Worm (Caenorhabditis elegans) whole organism, L1 larva: Measurements from ENCODE around the gene srx-78.
A peak's percentile ranks its signal among the peaks of the same experiment; 100 is the strongest.

Source experiments
- C04F5.9 ChIP-seq: sonication (generic microtip); optimal IDR thresholded peaks from 2 replicates; lab custom pipeline; 2016; ENCODE audit warnings: missing genetic modification characterization, missing compliant biosample characterization
- C34B4.2 ChIP-seq: sonication (generic microtip); optimal IDR thresholded peaks from 2 replicates; lab custom pipeline; 2017; ENCODE audit warnings: mild to moderate bottlenecking, missing genetic modification characterization, missing compliant biosample characterization
- F16B12.6 ChIP-seq: fragments of 150-350 bp; optimal IDR thresholded peaks from 2 replicates; lab custom pipeline; 2014; ENCODE audit warnings: missing biosample characterization, missing genetic modification characterization
- aha-1 ChIP-seq: fragments of 150-350 bp; optimal IDR thresholded peaks from 2 replicates; lab custom pipeline; 2014; ENCODE audit warnings: missing biosample characterization, missing genetic modification characterization
- alr-1 ChIP-seq: fragments of 200-800 bp; sonication (Bioruptor generic); optimal IDR thresholded peaks from 2 replicates; lab custom pipeline; 2018; ENCODE audit warnings: borderline replicate concordance, mild to moderate bottlenecking, missing genetic modification characterization, missing compliant biosample characterization
- ama-1 ChIP-seq: fragments of 150-350 bp; optimal IDR thresholded peaks from 2 replicates; lab custom pipeline; 2014
- blmp-1 ChIP-seq: fragments of 150-350 bp; optimal IDR thresholded peaks from 2 replicates; lab custom pipeline; 2014; ENCODE audit warnings: missing biosample characterization, missing genetic modification characterization
- ceh-63 ChIP-seq: fragments of 200-800 bp; sonication (Bioruptor generic); optimal IDR thresholded peaks from 2 replicates; lab custom pipeline; 2018; ENCODE audit warnings: mild to moderate bottlenecking, missing genetic modification characterization, missing compliant biosample characterization
- ces-1 ChIP-seq: fragments of 150-350 bp; optimal IDR thresholded peaks from 2 replicates; lab custom pipeline; 2014; ENCODE audit warnings: missing biosample characterization, missing genetic modification reagents, missing genetic modification characterization
- efl-1 ChIP-seq, 4 experiments: fragments of 150-350 bp; optimal IDR thresholded peaks in 3 of 4; peaks in 1 of 4; 1 replicate in 1 of 4; 2 replicates in 3 of 4; lab custom pipeline; 2014; ENCODE audit warnings: missing biosample characterization in 2 of 4, missing genetic modification characterization in 2 of 4, missing genetic modification reagents in 2 of 4
- efl-3 ChIP-seq: fragments of 200-800 bp; sonication (Bioruptor generic); optimal IDR thresholded peaks from 2 replicates; lab custom pipeline; 2018; ENCODE audit warnings: mild to moderate bottlenecking, missing genetic modification characterization, missing compliant biosample characterization
- egl-27 ChIP-seq, 2 experiments: fragments of 150-350 bp in 1 of 2; sonication (generic microtip); optimal IDR thresholded peaks; 3 replicates each; lab custom pipeline; 2017 to 2018; ENCODE audit warnings: missing biosample characterization in 2 of 2, missing genetic modification characterization in 2 of 2, missing genetic modification reagents in 2 of 2
- elt-2 ChIP-seq: sonication (generic microtip); optimal IDR thresholded peaks from 2 replicates; lab custom pipeline; 2016; ENCODE audit warnings: missing genetic modification characterization, mild to moderate bottlenecking, inconsistent platforms, missing compliant biosample characterization, missing genetic modification reagents
- ets-5 ChIP-seq: fragments of 200-800 bp; sonication (Bioruptor generic); IDR thresholded peaks from 2 replicates; pipeline ENCODE4 v1.3.6; 2022; ENCODE audit warnings: missing genetic modification characterization, missing compliant biosample characterization
- fkh-8 ChIP-seq: sonication (generic microtip); optimal IDR thresholded peaks from 2 replicates; lab custom pipeline; 2016; ENCODE audit warnings: mild to moderate bottlenecking, missing genetic modification characterization, missing compliant biosample characterization
- fos-1 ChIP-seq: fragments of 150-350 bp; optimal IDR thresholded peaks from 2 replicates; lab custom pipeline; 2014; ENCODE audit warnings: missing biosample characterization, missing genetic modification characterization
- hlh-17 ChIP-seq: fragments of 200-800 bp; sonication (Bioruptor generic); optimal IDR thresholded peaks from 2 replicates; lab custom pipeline; 2018; ENCODE audit warnings: missing genetic modification characterization, mild to moderate bottlenecking, missing compliant biosample characterization, moderate library complexity, borderline replicate concordance
- hlh-4 ChIP-seq: sonication (generic microtip); optimal IDR thresholded peaks from 2 replicates; lab custom pipeline; 2016; ENCODE audit warnings: mild to moderate bottlenecking, missing genetic modification characterization, missing compliant biosample characterization
- lin-13 ChIP-seq: fragments of 150-350 bp; optimal IDR thresholded peaks from 2 replicates; lab custom pipeline; 2014; ENCODE audit warnings: missing biosample characterization, missing genetic modification reagents, missing genetic modification characterization
- lin-39 ChIP-seq: fragments of 150-350 bp; optimal IDR thresholded peaks from 2 replicates; lab custom pipeline; 2014; ENCODE audit warnings: missing biosample characterization, missing genetic modification reagents, missing genetic modification characterization
- lir-3 ChIP-seq: sonication (generic microtip); optimal IDR thresholded peaks from 2 replicates; lab custom pipeline; 2016; ENCODE audit warnings: mild to moderate bottlenecking, missing genetic modification characterization, moderate library complexity, missing compliant biosample characterization; ENCODE audit not compliant: poor library complexity
- mab-9 ChIP-seq: fragments of 200-800 bp; sonication (Bioruptor generic); IDR thresholded peaks from 2 replicates; pipeline ENCODE4 v1.3.6; 2022; ENCODE audit warnings: missing genetic modification reagents, missing genetic modification characterization, missing compliant biosample characterization
- mdl-1 ChIP-seq, 2 experiments: fragments of 150-350 bp; optimal IDR thresholded peaks; 2 replicates each; lab custom pipeline; 2014 to 2017; ENCODE audit warnings: missing biosample characterization in 2 of 2, missing genetic modification characterization in 2 of 2, inconsistent platforms in 1 of 2
- mef-2 ChIP-seq: fragments of 150-350 bp; optimal IDR thresholded peaks from 2 replicates; lab custom pipeline; 2014; ENCODE audit warnings: missing biosample characterization, missing genetic modification characterization
- nhr-12 ChIP-seq: sonication (generic microtip); optimal IDR thresholded peaks from 2 replicates; lab custom pipeline; 2017; ENCODE audit warnings: missing biosample characterization, missing genetic modification characterization
- nhr-19 ChIP-seq: fragments of 200-800 bp; sonication (Bioruptor generic); conservative IDR thresholded peaks from 2 replicates; pipeline ENCODE4 v1.3.6; 2022; ENCODE audit warnings: missing genetic modification characterization, missing compliant biosample characterization
- nhr-20 ChIP-seq: sonication (generic microtip); optimal IDR thresholded peaks from 2 replicates; lab custom pipeline; 2016; ENCODE audit warnings: mild to moderate bottlenecking, missing genetic modification characterization, missing compliant biosample characterization
- nhr-237 ChIP-seq: fragments of 150-350 bp; optimal IDR thresholded peaks from 2 replicates; lab custom pipeline; 2014; ENCODE audit warnings: missing biosample characterization, missing genetic modification characterization
- nhr-71 ChIP-seq: sonication (generic microtip); optimal IDR thresholded peaks from 2 replicates; lab custom pipeline; 2016; ENCODE audit warnings: mild to moderate bottlenecking, missing genetic modification characterization, moderate library complexity, missing compliant biosample characterization
- nhr-76 ChIP-seq: sonication (generic microtip); optimal IDR thresholded peaks from 2 replicates; lab custom pipeline; 2017; ENCODE audit warnings: missing biosample characterization, missing genetic modification characterization
- nhr-84 ChIP-seq: sonication (generic microtip); optimal IDR thresholded peaks from 2 replicates; lab custom pipeline; 2017; ENCODE audit warnings: missing biosample characterization, missing genetic modification characterization
- nhr-85 ChIP-seq: sonication (generic microtip); peaks from one replicate; lab custom pipeline; 2016; ENCODE audit warnings: missing genetic modification characterization, inconsistent platforms, missing compliant biosample characterization
- nhr-90 ChIP-seq: sonication (generic microtip); optimal IDR thresholded peaks from 2 replicates; lab custom pipeline; 2016; ENCODE audit warnings: mild to moderate bottlenecking, missing genetic modification characterization, missing compliant biosample characterization; ENCODE audit not compliant: poor library complexity
- pag-3 ChIP-seq: sonication (generic microtip); optimal IDR thresholded peaks from 2 replicates; lab custom pipeline; 2017; ENCODE audit warnings: missing genetic modification characterization, mild to moderate bottlenecking, missing compliant biosample characterization, antibody characterized with exemption, borderline replicate concordance; ENCODE audit not compliant: insufficient read depth
- pax-3 ChIP-seq: fragments of 200-800 bp; sonication (Bioruptor generic); optimal IDR thresholded peaks from 2 replicates; lab custom pipeline; 2018; ENCODE audit warnings: mild to moderate bottlenecking, missing genetic modification characterization, moderate library complexity, missing compliant biosample characterization
- pqm-1 ChIP-seq: sonication (generic microtip); optimal IDR thresholded peaks from 3 replicates; lab custom pipeline; 2017; ENCODE audit warnings: missing biosample characterization, missing genetic modification characterization
- rnt-1 ChIP-seq: sonication (generic microtip); optimal IDR thresholded peaks from 2 replicates; lab custom pipeline; 2016; ENCODE audit warnings: mild to moderate bottlenecking, missing genetic modification characterization, moderate library complexity, missing compliant biosample characterization
- skn-1 ChIP-seq: fragments of 150-350 bp; optimal IDR thresholded peaks from 2 replicates; lab custom pipeline; 2014; ENCODE audit warnings: missing biosample characterization, missing genetic modification characterization
- snpc-4 ChIP-seq: fragments of 150-350 bp; optimal IDR thresholded peaks from 2 replicates; lab custom pipeline; 2014; ENCODE audit warnings: missing biosample characterization, missing genetic modification characterization
- snu-23 ChIP-seq: sonication (generic microtip); optimal IDR thresholded peaks from 2 replicates; lab custom pipeline; 2016; ENCODE audit warnings: missing genetic modification characterization, missing compliant biosample characterization
- sox-4 ChIP-seq: sonication (generic microtip); optimal IDR thresholded peaks from 2 replicates; lab custom pipeline; 2016; ENCODE audit warnings: missing genetic modification characterization, missing compliant biosample characterization
- sptf-1 ChIP-seq: fragments of 150-350 bp; optimal IDR thresholded peaks from 2 replicates; lab custom pipeline; 2014; ENCODE audit warnings: missing biosample characterization, missing genetic modification characterization
- sup-37 ChIP-seq: fragments of 200-800 bp; sonication (Bioruptor generic); optimal IDR thresholded peaks from 2 replicates; lab custom pipeline; 2018; ENCODE audit warnings: mild to moderate bottlenecking, missing genetic modification characterization, missing compliant biosample characterization
- tlp-1 ChIP-seq: fragments of 150-350 bp; optimal IDR thresholded peaks from 2 replicates; lab custom pipeline; 2014; ENCODE audit warnings: missing biosample characterization, missing genetic modification characterization
- unc-130 ChIP-seq: fragments of 150-350 bp; optimal IDR thresholded peaks from 2 replicates; lab custom pipeline; 2017; ENCODE audit warnings: missing biosample characterization, missing genetic modification characterization, inconsistent platforms
- unc-62 ChIP-seq: fragments of 150-350 bp; optimal IDR thresholded peaks from 2 replicates; lab custom pipeline; 2014; ENCODE audit warnings: missing biosample characterization, missing genetic modification reagents, missing genetic modification characterization
- unc-98 ChIP-seq: fragments of 200-800 bp; sonication (Bioruptor generic); IDR thresholded peaks from 2 replicates; pipeline ENCODE4 v1.3.6; 2022; ENCODE audit warnings: missing genetic modification characterization, missing compliant biosample characterization
- xbp-1 ChIP-seq: sonication (generic microtip); optimal IDR thresholded peaks from 2 replicates; lab custom pipeline; 2016; ENCODE audit warnings: missing genetic modification characterization, missing compliant biosample characterization
- zag-1 ChIP-seq: fragments of 150-350 bp; optimal IDR thresholded peaks from 2 replicates; lab custom pipeline; 2014; ENCODE audit warnings: missing biosample characterization, missing genetic modification characterization
- ztf-11 ChIP-seq, 2 experiments: sonication (generic microtip); optimal IDR thresholded peaks; 2 replicates each; lab custom pipeline; 2016 to 2017; ENCODE audit warnings: missing genetic modification characterization in 2 of 2, missing biosample characterization in 1 of 2, missing compliant biosample characterization in 1 of 2

The srx-78 gene

ce11 chrV:15083659-15084058 is 11.2 kb upstream of the srx-78 start (continued):
- TF ChIP-seq nhr-84 (no peak), ceh-63 (GFP tag; lab: Kevin White, UChicago) (peak; percentile 48), lin-39 (no peak), nhr-20 (tag; lab: Kevin White, UChicago) (peak; percentile 6), sptf-1 (tag; lab: Kevin White, UChicago) (no peak), efl-1 (optimal IDR thresholded peaks at IDR 0.05; lab: Kevin White, UChicago) (no peak), efl-1 (GFP tag; optimal IDR thresholded peaks at IDR 0.05 in 1 of 2; lab: Kevin White, UChicago) (peak in 1 of 2 experiments; percentile 81), nhr-71 (tag; lab: Kevin White, UChicago) (peak; percentile 44), tlp-1 (no peak), snpc-4 (tag; lab: Kevin White, UChicago) (no peak), alr-1 (no peak), elt-2 (tag; lab: Kevin White, UChicago) (no peak), egl-27 (tag; optimal IDR thresholded peaks at IDR 0.05; lab: Kevin White, UChicago) (no peak), ces-1 (GFP tag; lab: Kevin White, UChicago) (no peak), nhr-237 (tag; lab: Kevin White, UChicago) (no peak), nhr-85 (tag; lab: Kevin White, UChicago) (no peak)

- TF ChIP-seq xbp-1 (tag; lab: Kevin White, UChicago) = peak; percentile 87
- TF ChIP-seq ets-5 (GFP tag; lab: Robert Waterston, UW) = no peak
- TF ChIP-seq hlh-4 (tag; lab: Kevin White, UChicago) = peak; percentile 34
- peak; percentile 36 for TF ChIP-seq aha-1
- no peak for TF ChIP-seq nhr-84
- peak; percentile 88 for TF ChIP-seq C04F5.9
- peak; percentile 88 for TF ChIP-seq lin-13 (GFP tag; lab: Kevin White, UChicago)
- TF ChIP-seq rnt-1 (tag; lab: Kevin White, UChicago) = peak; percentile 99
- peak; percentile 74 for TF ChIP-seq skn-1 (tag; lab: Kevin White, UChicago)
- no peak for TF ChIP-seq nhr-76 (tag; lab: Kevin White, UChicago)
- no peak for TF ChIP-seq nhr-12 (tag; lab: Kevin White, UChicago)
- peak; percentile 95 for TF ChIP-seq nhr-90
- TF ChIP-seq mab-9 = peak; percentile 73
- TF ChIP-seq nhr-237 (tag; lab: Kevin White, UChicago) = peak; percentile 77
- TF ChIP-seq pag-3 (tag; lab: Kevin White, UChicago) = no peak
- TF ChIP-seq pqm-1 (tag; lab: Kevin White, UChicago) = no peak
- peak; percentile 99 for TF ChIP-seq pax-3 (tag; lab: Kevin White, UChicago)
- TF ChIP-seq unc-98 (GFP tag; lab: Robert Waterston, UW) = peak; percentile 87
- TF ChIP-seq lir-3 = peak; percentile 97
- peak; percentile 91 for TF ChIP-seq sox-4 (tag; lab: Kevin White, UChicago)
- TF ChIP-seq F16B12.6 (tag; lab: Kevin White, UChicago) = peak; percentile 48
- TF ChIP-seq sptf-1 (tag; lab: Kevin White, UChicago) = no peak
- no peak for TF ChIP-seq egl-27 (tag; optimal IDR thresholded peaks at IDR 0.05; lab: Kevin White, UChicago)
- peak; percentile 63 for TF ChIP-seq unc-130 (tag; lab: Kevin White, UChicago)
- peak; percentile 54 for TF ChIP-seq zag-1 (tag; lab: Kevin White, UChicago)
- peak; percentile 96 for TF ChIP-seq nhr-71 (tag; lab: Kevin White, UChicago)
- TF ChIP-seq fos-1 (tag; lab: Kevin White, UChicago) = peak; percentile 60
- no peak for TF ChIP-seq efl-3 (GFP tag; lab: Kevin White, UChicago)
- TF ChIP-seq mdl-1 (tag; optimal IDR thresholded peaks at IDR 0.05; lab: Kevin White, UChicago) = peak in 1 of 2 experiments; percentile 66
- peak; percentile 92 for TF ChIP-seq fkh-8 (tag; lab: Kevin White, UChicago)
- no peak for TF ChIP-seq ces-1 (GFP tag; lab: Kevin White, UChicago)
- peak; percentile 87 for TF ChIP-seq nhr-19 (GFP tag; lab: Robert Waterston, UW)
- no peak for TF ChIP-seq sup-37
- peak; percentile 25 for TF ChIP-seq ama-1
- no peak for TF ChIP-seq C34B4.2 (tag; lab: Kevin White, UChicago)
- peak; percentile 95 for TF ChIP-seq snu-23 (GFP tag; lab: Kevin White, UChicago)
- no peak for TF ChIP-seq hlh-17 (GFP tag; lab: Kevin White, UChicago)
- no peak for TF ChIP-seq unc-62
- peak in 1 of 2 experiments; percentile 94 for TF ChIP-seq ztf-11 (tag; optimal IDR thresholded peaks at IDR 0.05; lab: Kevin White, UChicago)
- TF ChIP-seq mef-2 = no peak
- TF ChIP-seq blmp-1 (tag; lab: Kevin White, UChicago) = peak; percentile 75
Observed at ce11 chrV:15085335-15085800, 9.5 kb upstream of the srx-78 start, which contains the start of the genes ahsa-1 and C01G10.7. TSS of gene ahsa-1 (minus strand) at chrV:15085385. TSS of gene C01G10.7 (plus strand) at chrV:15085747.
